Worm (Caenorhabditis elegans) whole organism, late embryonic: ENCODE results near the gene phdh-1.

Source experiments
- ama-1 ChIP-seq: fragments of 150-350 bp; optimal IDR thresholded peaks from 2 replicates; lab custom pipeline; 2014
- ceh-14 ChIP-seq: sonication (generic microtip); optimal IDR thresholded peaks from 2 replicates; lab custom pipeline; 2016; ENCODE audit warnings: missing genotype, missing genetic modification characterization, missing compliant biosample characterization
- elt-2 ChIP-seq: sonication (generic microtip); optimal IDR thresholded peaks from 2 replicates; lab custom pipeline; 2016; ENCODE audit warnings: missing genetic modification reagents, missing genetic modification characterization, missing compliant biosample characterization
- fkh-10 ChIP-seq: fragments of 150-350 bp; optimal IDR thresholded peaks from 2 replicates; lab custom pipeline; 2014; ENCODE audit warnings: missing biosample characterization, missing genetic modification reagents, missing genetic modification characterization
- hlh-30 ChIP-seq: sonication (generic microtip); optimal IDR thresholded peaks from 2 replicates; lab custom pipeline; 2017; ENCODE audit warnings: antibody characterized with exemption, missing genetic modification characterization, missing compliant biosample characterization; ENCODE audit not compliant: insufficient read depth
- pag-3 ChIP-seq: sonication (generic microtip); optimal IDR thresholded peaks from 2 replicates; lab custom pipeline; 2016; ENCODE audit warnings: missing compliant biosample characterization, missing genetic modification characterization, borderline replicate concordance
- rnt-1 ChIP-seq: sonication (generic microtip); optimal IDR thresholded peaks from 2 replicates; lab custom pipeline; 2016; ENCODE audit warnings: missing genetic modification characterization, missing compliant biosample characterization
- unc-42 ChIP-seq: sonication (generic microtip); optimal IDR thresholded peaks from 2 replicates; lab custom pipeline; 2016; ENCODE audit warnings: missing genotype, missing genetic modification characterization, missing compliant biosample characterization
- ztf-16 ChIP-seq: sonication (generic microtip); optimal IDR thresholded peaks from 2 replicates; lab custom pipeline; 2017; ENCODE audit warnings: missing genetic modification characterization, missing compliant biosample characterization

DNA sequence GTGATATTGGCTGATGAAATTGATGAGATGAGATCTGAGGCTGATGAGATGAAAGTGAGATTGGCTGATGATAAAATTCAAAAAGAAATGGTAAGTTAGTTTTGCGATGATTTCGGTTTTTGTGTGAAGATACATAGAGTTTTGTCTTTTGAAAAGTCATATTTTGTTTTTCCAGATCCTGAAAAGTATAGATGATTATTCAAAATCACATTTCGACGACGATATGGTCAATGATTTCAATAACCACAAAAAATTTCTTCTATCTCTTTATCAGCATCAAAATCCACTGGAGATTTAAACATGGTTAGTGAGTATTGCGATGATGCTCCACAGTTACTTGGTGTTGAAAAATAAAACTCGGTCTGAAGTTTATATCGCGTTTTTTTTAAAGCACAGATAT lies 37.4 kb downstream of the phdh-1 start, which contains the start of gene csp-1:
- TF ChIP-seq ama-1 (lab: Kevin White, UChicago) = no peak
- TF ChIP-seq ceh-14 (tag; lab: Kevin White, UChicago) = no peak
- no peak for TF ChIP-seq unc-42 (tag; lab: Kevin White, UChicago)
- TF ChIP-seq fkh-10 (GFP tag; lab: Kevin White, UChicago) = no peak
- TF ChIP-seq elt-2 (tag; lab: Kevin White, UChicago) = no peak
- TF ChIP-seq hlh-30 (tag; lab: Kevin White, UChicago) = no peak
- TF ChIP-seq ztf-16 (tag; lab: Kevin White, UChicago) = no peak
- no peak for TF ChIP-seq pag-3 (tag; lab: Kevin White, UChicago)
- TF ChIP-seq rnt-1 (tag; lab: Kevin White, UChicago) = no peak
